Worm (Caenorhabditis elegans) whole organism, L4 larva: ENCODE data around the gene F13E6.2.
A peak's percentile ranks its signal among the peaks of the same experiment; 100 is the strongest.

Experiments
- Y75B8A.6 ChIP-seq: fragments of 200-800 bp; sonication (Bioruptor generic); IDR thresholded peaks from 2 replicates; pipeline ENCODE4 v1.3.6; 2022; ENCODE audit warnings: missing genetic modification reagents, missing genetic modification characterization, missing compliant biosample characterization
- ZK337.2 ChIP-seq: fragments of 200-800 bp; sonication (Bioruptor generic); IDR thresholded peaks from 2 replicates; pipeline ENCODE4 v1.3.6; 2022; ENCODE audit warnings: missing genetic modification reagents, missing genetic modification characterization, missing compliant biosample characterization
- ZK546.5 ChIP-seq, 2 experiments: sonication (generic microtip); optimal IDR thresholded peaks; 2 replicates each; lab custom pipeline; 2017; ENCODE audit warnings: missing biosample characterization in 2 of 2, missing genetic modification characterization in 2 of 2
- ama-1 ChIP-seq: fragments of 150-350 bp; optimal IDR thresholded peaks from 2 replicates; lab custom pipeline; 2014; ENCODE audit warnings: inconsistent platforms, mixed read lengths
- arid-1 ChIP-seq: fragments of 200-800 bp; sonication (Bioruptor generic); conservative IDR thresholded peaks from 2 replicates; pipeline ENCODE4 v1.3.6; 2022; ENCODE audit warnings: missing genetic modification reagents, missing genetic modification characterization, missing compliant biosample characterization
- ces-1 ChIP-seq: fragments of 150-350 bp; sonication (generic microtip); optimal IDR thresholded peaks from 4 replicates; lab custom pipeline; 2014; ENCODE audit warnings: missing biosample characterization, missing genetic modification reagents, missing genetic modification characterization
- cey-2 ChIP-seq: sonication (generic microtip); optimal IDR thresholded peaks from 3 replicates; lab custom pipeline; 2017; ENCODE audit warnings: missing genetic modification characterization, mild to moderate bottlenecking, missing compliant biosample characterization, antibody characterized with exemption, borderline replicate concordance; ENCODE audit not compliant: insufficient read depth
- ctbp-1 ChIP-seq: fragments of 200-800 bp; sonication (Bioruptor generic); IDR thresholded peaks from 2 replicates; pipeline ENCODE4 v1.3.6; 2022; ENCODE audit warnings: missing genetic modification reagents, missing genetic modification characterization, missing compliant biosample characterization
- daf-16 ChIP-seq, 3 experiments: sonication (generic microtip); optimal IDR thresholded peaks; 2 replicates each; lab custom pipeline; 2016 to 2017; ENCODE audit warnings: missing genetic modification characterization in 3 of 3, missing genetic modification reagents in 3 of 3, mild to moderate bottlenecking in 2 of 3, missing compliant biosample characterization in 2 of 3, missing biosample characterization in 1 of 3, moderate library complexity in 1 of 3
- daf-19 ChIP-seq: fragments of 200-800 bp; sonication (Bioruptor generic); conservative IDR thresholded peaks from 2 replicates; pipeline ENCODE4 v1.3.6; 2022; ENCODE audit warnings: missing genetic modification characterization, missing compliant biosample characterization
- dmd-6 ChIP-seq: fragments of 200-800 bp; sonication (Bioruptor generic); IDR thresholded peaks from 2 replicates; pipeline ENCODE4 v1.3.6; 2022; ENCODE audit warnings: missing genetic modification reagents, missing genetic modification characterization, missing compliant biosample characterization
- dmd-9 ChIP-seq: fragments of 200-800 bp; sonication (Bioruptor generic); IDR thresholded peaks from 2 replicates; pipeline ENCODE4 v1.3.6; 2022; ENCODE audit warnings: missing genetic modification reagents, missing genetic modification characterization, missing compliant biosample characterization
- dve-1 ChIP-seq: sonication (generic microtip); optimal IDR thresholded peaks from 2 replicates; lab custom pipeline; 2017; ENCODE audit warnings: antibody characterized with exemption, mild to moderate bottlenecking, missing genetic modification characterization, missing compliant biosample characterization; ENCODE audit not compliant: insufficient read depth
- fkh-10 ChIP-seq: fragments of 150-350 bp; optimal IDR thresholded peaks from 2 replicates; lab custom pipeline; 2014; ENCODE audit warnings: missing biosample characterization, missing genetic modification reagents, missing genetic modification characterization
- fos-1 ChIP-seq: fragments of 150-350 bp; optimal IDR thresholded peaks from 2 replicates; lab custom pipeline; 2014; ENCODE audit warnings: missing biosample characterization, missing genetic modification characterization
- hif-1 ChIP-seq, 2 experiments: sonication (generic microtip); optimal IDR thresholded peaks; 2 replicates each; lab custom pipeline; 2016 to 2017; ENCODE audit warnings: missing compliant biosample characterization in 2 of 2, missing genetic modification characterization in 2 of 2, missing genetic modification reagents in 2 of 2, missing genotype in 2 of 2, mild to moderate bottlenecking in 1 of 2
- hlh-11 ChIP-seq: fragments of 200-800 bp; sonication (Bioruptor generic); optimal IDR thresholded peaks from 2 replicates; lab custom pipeline; 2018; ENCODE audit warnings: mild to moderate bottlenecking, missing genetic modification characterization, missing compliant biosample characterization
- hlh-30 ChIP-seq: sonication (generic microtip); optimal IDR thresholded peaks from 2 replicates; lab custom pipeline; 2017; ENCODE audit warnings: antibody characterized with exemption, mild to moderate bottlenecking, missing genetic modification characterization, missing compliant biosample characterization; ENCODE audit not compliant: insufficient read depth
- hmg-1.1 ChIP-seq: fragments of 200-800 bp; sonication (Bioruptor generic); IDR thresholded peaks from 2 replicates; pipeline ENCODE4 v1.3.6; 2022; ENCODE audit warnings: missing genetic modification reagents, missing genetic modification characterization, missing compliant biosample characterization
- jun-1 ChIP-seq: fragments of 150-350 bp; optimal IDR thresholded peaks from 2 replicates; lab custom pipeline; 2014; ENCODE audit warnings: missing biosample characterization, missing genetic modification reagents, missing genetic modification characterization
- lin-38 ChIP-seq: fragments of 200-800 bp; sonication (Bioruptor generic); IDR thresholded peaks from 2 replicates; pipeline ENCODE4 v1.3.6; 2022; ENCODE audit warnings: missing genetic modification reagents, missing genetic modification characterization, missing compliant biosample characterization
- lir-3 ChIP-seq: sonication (generic microtip); optimal IDR thresholded peaks from 2 replicates; lab custom pipeline; 2016; ENCODE audit warnings: mild to moderate bottlenecking, missing genetic modification characterization, missing compliant biosample characterization
- lsy-2 ChIP-seq, 2 experiments: fragments of 150-350 bp in 1 of 2; sonication (generic microtip) in 1 of 2; optimal IDR thresholded peaks; 2 replicates each; lab custom pipeline; 2014 to 2017; ENCODE audit warnings: missing biosample characterization in 2 of 2, missing genetic modification characterization in 2 of 2
- madf-5 ChIP-seq, 2 experiments: fragments of 200-800 bp; sonication (Bioruptor generic); IDR thresholded peaks; 2 replicates each; pipeline ENCODE4 v1.3.6; 2022; ENCODE audit warnings: missing compliant biosample characterization in 2 of 2, missing genetic modification characterization in 2 of 2
- madf-9 ChIP-seq: fragments of 200-800 bp; sonication (Bioruptor generic); conservative IDR thresholded peaks from 2 replicates; pipeline ENCODE4 v1.3.6; 2022; ENCODE audit warnings: missing genetic modification reagents, missing genetic modification characterization, missing compliant biosample characterization
- mdl-1 ChIP-seq, 2 experiments: fragments of 150-350 bp in 1 of 2; sonication (generic microtip) in 1 of 2; optimal IDR thresholded peaks; 2 replicates each; lab custom pipeline; 2014 to 2017; ENCODE audit warnings: missing biosample characterization in 2 of 2, missing genetic modification characterization in 2 of 2
- mep-1 ChIP-seq: fragments of 150-350 bp; sonication (generic microtip); optimal IDR thresholded peaks from 3 replicates; lab custom pipeline; 2014; ENCODE audit warnings: missing biosample characterization, missing genetic modification characterization
- mes-2 ChIP-seq: sonication (generic microtip); optimal IDR thresholded peaks from 2 replicates; lab custom pipeline; 2016; ENCODE audit warnings: missing genotype, mild to moderate bottlenecking, missing genetic modification characterization, missing compliant biosample characterization; ENCODE audit not compliant: poor library complexity, severe bottlenecking
- nhr-10 ChIP-seq: fragments of 150-350 bp; optimal IDR thresholded peaks from 2 replicates; lab custom pipeline; 2014; ENCODE audit warnings: missing biosample characterization, missing genetic modification characterization
- nhr-237 ChIP-seq: sonication (generic microtip); optimal IDR thresholded peaks from 2 replicates; lab custom pipeline; 2017; ENCODE audit warnings: missing biosample characterization, missing genetic modification characterization
- nhr-25 ChIP-seq: sonication (generic microtip); optimal IDR thresholded peaks from 2 replicates; lab custom pipeline; 2017; ENCODE audit warnings: missing genetic modification characterization, mild to moderate bottlenecking, missing compliant biosample characterization, antibody characterized with exemption, moderate library complexity, borderline replicate concordance; ENCODE audit not compliant: insufficient read depth
- nhr-28 ChIP-seq: fragments of 150-350 bp; optimal IDR thresholded peaks from 2 replicates; lab custom pipeline; 2014; ENCODE audit warnings: missing biosample characterization, missing genetic modification characterization
- nhr-42 ChIP-seq: fragments of 200-800 bp; sonication (Bioruptor generic); IDR thresholded peaks from 2 replicates; pipeline ENCODE4 v1.3.6; 2022; ENCODE audit warnings: missing genetic modification characterization, missing compliant biosample characterization
- nhr-48 ChIP-seq: sonication (generic microtip); optimal IDR thresholded peaks from 2 replicates; lab custom pipeline; 2016; ENCODE audit warnings: mild to moderate bottlenecking, missing genetic modification characterization, missing compliant biosample characterization
- nhr-76 ChIP-seq: fragments of 150-350 bp; optimal IDR thresholded peaks from 2 replicates; lab custom pipeline; 2014; ENCODE audit warnings: missing biosample characterization, missing genetic modification characterization
- nhr-77 ChIP-seq: fragments of 150-350 bp; optimal IDR thresholded peaks from 2 replicates; lab custom pipeline; 2014; ENCODE audit warnings: missing biosample characterization, missing genetic modification characterization
- php-3 ChIP-seq: fragments of 200-800 bp; sonication (Bioruptor generic); IDR thresholded peaks from 2 replicates; pipeline ENCODE4 v1.3.6; 2022; ENCODE audit warnings: missing genetic modification reagents, missing genetic modification characterization, missing compliant biosample characterization
- pqm-1 ChIP-seq: sonication (generic microtip); optimal IDR thresholded peaks from 2 replicates; lab custom pipeline; 2017; ENCODE audit warnings: missing biosample characterization, missing genetic modification characterization
- sdz-12 ChIP-seq: fragments of 200-800 bp; sonication (Bioruptor generic); optimal IDR thresholded peaks from 2 replicates; lab custom pipeline; 2018; ENCODE audit warnings: mild to moderate bottlenecking, missing genetic modification characterization, missing compliant biosample characterization
- spr-3 ChIP-seq: fragments of 200-800 bp; sonication (Bioruptor generic); optimal IDR thresholded peaks from 2 replicates; lab custom pipeline; 2018; ENCODE audit warnings: mild to moderate bottlenecking, missing genetic modification characterization, missing compliant biosample characterization
- tra-1 ChIP-seq: fragments of 200-800 bp; sonication (Bioruptor generic); IDR thresholded peaks from 2 replicates; pipeline ENCODE4 v1.3.6; 2022; ENCODE audit warnings: missing genetic modification reagents, missing genetic modification characterization, missing compliant biosample characterization
- unc-39 ChIP-seq: sonication (generic microtip); optimal IDR thresholded peaks from 2 replicates; lab custom pipeline; 2017; ENCODE audit warnings: missing biosample characterization, missing genetic modification characterization
- zag-1 ChIP-seq: fragments of 150-350 bp; optimal IDR thresholded peaks from 2 replicates; lab custom pipeline; 2014; ENCODE audit warnings: missing biosample characterization, missing genetic modification characterization
- zfp-2 ChIP-seq: sonication (generic microtip); optimal IDR thresholded peaks from 2 replicates; lab custom pipeline; 2016; ENCODE audit warnings: mild to moderate bottlenecking, missing genetic modification characterization, missing compliant biosample characterization
- zip-11 ChIP-seq: fragments of 200-800 bp; sonication (Bioruptor generic); IDR thresholded peaks from 2 replicates; pipeline ENCODE4 v1.3.6; 2022; ENCODE audit warnings: missing genetic modification characterization, missing compliant biosample characterization
- ztf-11 ChIP-seq: fragments of 150-350 bp; optimal IDR thresholded peaks from 2 replicates; lab custom pipeline; 2014; ENCODE audit warnings: missing biosample characterization, missing genetic modification characterization

The F13E6.2 gene

DNA sequence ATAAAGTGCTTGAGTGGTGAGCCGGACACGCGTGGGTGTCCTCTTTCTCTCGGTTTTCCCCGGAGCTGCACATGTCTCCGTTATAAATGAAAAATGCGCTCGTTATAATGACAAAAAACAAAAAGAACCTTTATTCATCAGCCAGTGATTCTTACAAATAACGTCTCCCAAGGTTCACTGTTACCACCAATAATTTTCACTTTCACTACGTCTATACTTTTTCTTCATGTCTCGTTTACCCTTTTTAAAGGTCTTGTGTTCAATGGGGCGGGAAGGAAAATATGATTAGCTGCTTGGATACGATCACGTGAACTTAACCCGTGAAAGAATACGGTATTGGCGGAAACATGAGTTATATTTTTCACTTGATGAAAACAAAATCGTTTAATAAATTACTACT is 14.2 kb upstream of the F13E6.2 start:
- peak; percentile 11 for TF ChIP-seq nhr-48 (tag; lab: Kevin White, UChicago)
- TF ChIP-seq dve-1, result peak; percentile 31
- TF ChIP-seq ZK546.5 (tag; optimal IDR thresholded peaks at IDR 0.05; lab: Kevin White, UChicago), result no peak
- TF ChIP-seq dmd-6 (GFP tag; lab: Robert Waterston, UW), result peak; percentile 31; the same call in 1 of the 2 replicates
- TF ChIP-seq hlh-30, result peak; percentile 94
- TF ChIP-seq sdz-12 (GFP tag; lab: Kevin White, UChicago), result no peak
- TF ChIP-seq ZK337.2 (GFP tag; lab: Robert Waterston, UW), result no peak
- TF ChIP-seq spr-3 (GFP tag; lab: Kevin White, UChicago), result no peak
- TF ChIP-seq tra-1 (GFP tag; lab: Robert Waterston, UW), result peak; percentile 49; the same call in 1 of the 2 replicates
- TF ChIP-seq nhr-28 (tag; lab: Kevin White, UChicago), result peak; percentile 23
- peak; percentile 68 for TF ChIP-seq hlh-11 (tag; lab: Kevin White, UChicago)
- TF ChIP-seq cey-2, result peak; percentile 1
- no peak for TF ChIP-seq dmd-9 (GFP tag; lab: Robert Waterston, UW)
- peak; percentile 70 for TF ChIP-seq ama-1 (lab: Kevin White, UChicago)
- TF ChIP-seq lir-3 (tag; lab: Kevin White, UChicago), result no peak
- no peak for TF ChIP-seq ztf-11 (tag; lab: Kevin White, UChicago)
- TF ChIP-seq nhr-77 (tag; lab: Kevin White, UChicago), result peak; percentile 64
- TF ChIP-seq mdl-1 (tag; optimal IDR thresholded peaks at IDR 0.05; lab: Kevin White, UChicago), result peak in 1 of 2 experiments; percentile 56
- peak in 1 of 2 experiments; percentile 71 for TF ChIP-seq lsy-2 (tag; optimal IDR thresholded peaks at IDR 0.05; lab: Kevin White, UChicago)

- peak; percentile 73 for TF ChIP-seq nhr-28 (tag; lab: Kevin White, UChicago)
- no peak for TF ChIP-seq nhr-237 (tag; lab: Kevin White, UChicago)
- TF ChIP-seq mes-2 (tag; lab: Kevin White, UChicago), result no peak
- no peak for TF ChIP-seq fos-1
- TF ChIP-seq tra-1 (GFP tag; lab: Robert Waterston, UW), result no peak
- peak; percentile 44 for TF ChIP-seq dve-1
- no peak for TF ChIP-seq ces-1 (GFP tag; lab: Kevin White, UChicago)
- peak; percentile 30 for TF ChIP-seq mep-1 (tag; lab: Kevin White, UChicago)
- TF ChIP-seq dmd-6 (GFP tag; lab: Robert Waterston, UW), result peak; percentile 63
- TF ChIP-seq php-3, result 0 out of 2 replicates have a peak, but pooled peaks have one; percentile 7
- TF ChIP-seq ctbp-1 (GFP tag; lab: Robert Waterston, UW), result no peak
- no peak for TF ChIP-seq zfp-2 (tag; lab: Kevin White, UChicago)
- peak; percentile 70 for TF ChIP-seq pqm-1
- no peak for TF ChIP-seq daf-19 (GFP tag; lab: Robert Waterston, UW)
- no peak for TF ChIP-seq daf-16 (GFP tag; optimal IDR thresholded peaks at IDR 0.05; lab: Kevin White, UChicago)
- peak; percentile 96 for TF ChIP-seq daf-16 (tag; optimal IDR thresholded peaks at IDR 0.05; lab: Kevin White, UChicago)
- no peak for TF ChIP-seq unc-39
- no peak for TF ChIP-seq fkh-10 (GFP tag; lab: Kevin White, UChicago)
- TF ChIP-seq madf-9 (GFP tag; lab: Robert Waterston, UW), result no peak
- no peak for TF ChIP-seq arid-1 (GFP tag; lab: Robert Waterston, UW)
- TF ChIP-seq zip-11, result no peak
- no peak for TF ChIP-seq nhr-25 (tag; lab: Kevin White, UChicago)
- TF ChIP-seq ZK546.5 (tag; optimal IDR thresholded peaks at IDR 0.05; lab: Kevin White, UChicago), result no peak
- TF ChIP-seq lir-3 (tag; lab: Kevin White, UChicago), result no peak
- TF ChIP-seq hlh-11 (tag; lab: Kevin White, UChicago), result peak; percentile 70
- TF ChIP-seq jun-1, result no peak
- TF ChIP-seq hlh-30, result peak; percentile 35
- TF ChIP-seq madf-5 (GFP tag; IDR thresholded peaks at IDR 0.05; lab: Robert Waterston, UW), result 0 out of 4 replicates have a peak, but pooled peaks of 1 of the 2 experiments have one; percentile 30
- no peak for TF ChIP-seq hmg-1.1 (GFP tag; lab: Robert Waterston, UW)
- TF ChIP-seq nhr-42, result no peak
- TF ChIP-seq zag-1 (tag; lab: Kevin White, UChicago), result no peak
- no peak for TF ChIP-seq hif-1 (tag; optimal IDR thresholded peaks at IDR 0.05; lab: Kevin White, UChicago)
- no peak for TF ChIP-seq lin-38 (GFP tag; lab: Robert Waterston, UW)
- TF ChIP-seq Y75B8A.6 (GFP tag; lab: Robert Waterston, UW), result no peak
- TF ChIP-seq nhr-76 (tag; lab: Kevin White, UChicago), result no peak
- no peak for TF ChIP-seq nhr-10 (tag; lab: Kevin White, UChicago)
- peak; percentile 29 for TF ChIP-seq nhr-77 (tag; lab: Kevin White, UChicago)
- TF ChIP-seq mdl-1 (tag; optimal IDR thresholded peaks at IDR 0.05; lab: Kevin White, UChicago), result peak in 1 of 2 experiments; percentile 7
Observed at ce11 chrX:10687317-10687716, 13.2 kb upstream of the F13E6.2 start.
